Worm (Caenorhabditis elegans) whole organism, early embryonic: ENCODE results near the gene npl-10.

Experiments
- B0310.2 ChIP-seq: sonication (generic microtip); optimal IDR thresholded peaks from 2 replicates; lab custom pipeline; 2016; ENCODE audit warnings: mild to moderate bottlenecking, missing genetic modification characterization, missing compliant biosample characterization
- aly-1 ChIP-seq: sonication (generic microtip); optimal IDR thresholded peaks from 2 replicates; lab custom pipeline; 2016; ENCODE audit warnings: missing genetic modification characterization, missing compliant biosample characterization
- ama-1 ChIP-seq: fragments of 150-350 bp; optimal IDR thresholded peaks from 2 replicates; lab custom pipeline; 2014
- ceh-13 ChIP-seq: fragments of 200-800 bp; sonication (Bioruptor generic); optimal IDR thresholded peaks from 2 replicates; lab custom pipeline; 2018; ENCODE audit warnings: mild to moderate bottlenecking, missing genetic modification characterization, missing compliant biosample characterization
- hnd-1 ChIP-seq: sonication (generic microtip); optimal IDR thresholded peaks from 2 replicates; lab custom pipeline; 2016; ENCODE audit warnings: missing genetic modification characterization, missing compliant biosample characterization
- pes-1 ChIP-seq: fragments of 200-800 bp; sonication (Bioruptor generic); IDR thresholded peaks from 2 replicates; pipeline ENCODE4 v1.3.6; 2022; ENCODE audit warnings: missing genetic modification reagents, missing genetic modification characterization, missing compliant biosample characterization
- scrt-1 ChIP-seq: fragments of 200-800 bp; sonication (Bioruptor generic); IDR thresholded peaks from 2 replicates; pipeline ENCODE4 v1.3.6; 2022; ENCODE audit warnings: missing genetic modification characterization, missing compliant biosample characterization
- sea-1 ChIP-seq: fragments of 200-800 bp; sonication (Bioruptor generic); conservative IDR thresholded peaks from 2 replicates; pipeline ENCODE4 v1.3.6; 2022; ENCODE audit warnings: missing genetic modification characterization, missing compliant biosample characterization
- tbx-11 ChIP-seq: fragments of 200-800 bp; sonication (Bioruptor generic); IDR thresholded peaks from 2 replicates; pipeline ENCODE4 v1.3.6; 2022; ENCODE audit warnings: missing genetic modification characterization, missing compliant biosample characterization
- tra-4 ChIP-seq: sonication (generic microtip); optimal IDR thresholded peaks from 2 replicates; lab custom pipeline; 2017; ENCODE audit warnings: missing genetic modification characterization, missing compliant biosample characterization

- TF ChIP-seq tbx-11 (no peak), ama-1 (no peak), scrt-1 (no peak), tra-4 (tag; lab: Kevin White, UChicago) (no peak), hnd-1 (tag; lab: Kevin White, UChicago) (no peak), pes-1 (no peak), ceh-13 (no peak), B0310.2 (tag; lab: Kevin White, UChicago) (no peak), aly-1 (tag; lab: Kevin White, UChicago) (no peak), sea-1 (GFP tag; lab: Robert Waterston, UW) (no peak)
Measured at ce11 chrIII:3979980-3980631, 44.4 kb upstream of the npl-10 start.
